Worm (Caenorhabditis elegans) whole organism, mixed stage, embryonic: ENCODE measurements around the gene spe-18.

Source experiments
- M03D4.4 ChIP-seq: sonication (generic microtip); optimal IDR thresholded peaks from 2 replicates; lab custom pipeline; 2017; ENCODE audit warnings: mild to moderate bottlenecking, missing genetic modification characterization, missing compliant biosample characterization
- bed-3 ChIP-seq: fragments of 200-800 bp; sonication (Bioruptor generic); optimal IDR thresholded peaks from 3 replicates; lab custom pipeline; 2018; ENCODE audit warnings: mild to moderate bottlenecking, missing genetic modification characterization, moderate library complexity, missing compliant biosample characterization
- blmp-1 ChIP-seq: fragments of 150-350 bp; optimal IDR thresholded peaks from 2 replicates; lab custom pipeline; 2014; ENCODE audit warnings: missing biosample characterization, missing genetic modification characterization
- ceh-39 ChIP-seq: fragments of 150-350 bp; optimal IDR thresholded peaks from 2 replicates; lab custom pipeline; 2014; ENCODE audit warnings: missing biosample characterization, missing genetic modification characterization
- ceh-43 ChIP-seq: fragments of 200-800 bp; sonication (Bioruptor generic); optimal IDR thresholded peaks from 2 replicates; lab custom pipeline; 2018; ENCODE audit warnings: mild to moderate bottlenecking, missing genetic modification characterization, moderate library complexity, missing compliant biosample characterization
- ceh-83 ChIP-seq: fragments of 200-800 bp; sonication (Bioruptor generic); optimal IDR thresholded peaks from 2 replicates; lab custom pipeline; 2018; ENCODE audit warnings: mild to moderate bottlenecking, missing genetic modification characterization, missing compliant biosample characterization
- ces-1 ChIP-seq: fragments of 150-350 bp; optimal IDR thresholded peaks from 2 replicates; lab custom pipeline; 2014; ENCODE audit warnings: missing biosample characterization, missing genetic modification reagents, missing genetic modification characterization
- cnd-1 ChIP-seq: fragments of 200-800 bp; sonication (Bioruptor generic); optimal IDR thresholded peaks from 2 replicates; lab custom pipeline; 2018; ENCODE audit warnings: mild to moderate bottlenecking, missing genetic modification characterization, missing compliant biosample characterization
- drap-1 ChIP-seq: fragments of 200-800 bp; sonication (Bioruptor generic); optimal IDR thresholded peaks from 3 replicates; lab custom pipeline; 2018; ENCODE audit warnings: mild to moderate bottlenecking, missing genetic modification characterization, missing compliant biosample characterization
- elt-1 ChIP-seq: sonication (generic microtip); optimal IDR thresholded peaks from 2 replicates; lab custom pipeline; 2017; ENCODE audit warnings: missing genetic modification characterization, mild to moderate bottlenecking, missing compliant biosample characterization, antibody characterized with exemption, moderate library complexity, borderline replicate concordance; ENCODE audit not compliant: insufficient read depth
- elt-3 ChIP-seq: fragments of 150-350 bp; optimal IDR thresholded peaks from 2 replicates; lab custom pipeline; 2014; ENCODE audit warnings: missing biosample characterization, missing genetic modification characterization
- flh-1 ChIP-seq: fragments of 200-800 bp; sonication (Bioruptor generic); optimal IDR thresholded peaks from 2 replicates; lab custom pipeline; 2018; ENCODE audit warnings: mild to moderate bottlenecking, missing genetic modification characterization, moderate library complexity, missing compliant biosample characterization
- ham-2 ChIP-seq: fragments of 200-800 bp; sonication (Bioruptor generic); optimal IDR thresholded peaks from 2 replicates; lab custom pipeline; 2018; ENCODE audit warnings: mild to moderate bottlenecking, missing genetic modification characterization, missing compliant biosample characterization
- lin-32 ChIP-seq: fragments of 200-800 bp; sonication (Bioruptor generic); optimal IDR thresholded peaks from 2 replicates; lab custom pipeline; 2018; ENCODE audit warnings: mild to moderate bottlenecking, missing genetic modification characterization, missing compliant biosample characterization
- lsy-2 ChIP-seq: fragments of 150-350 bp; optimal IDR thresholded peaks from 2 replicates; lab custom pipeline; 2014; ENCODE audit warnings: missing biosample characterization, missing genetic modification characterization
- mab-5 ChIP-seq: fragments of 150-350 bp; optimal IDR thresholded peaks from 2 replicates; lab custom pipeline; 2014; ENCODE audit warnings: missing biosample characterization, missing genetic modification characterization
- mep-1 ChIP-seq: fragments of 150-350 bp; optimal IDR thresholded peaks from 2 replicates; lab custom pipeline; 2017; ENCODE audit warnings: missing biosample characterization, missing genetic modification reagents, missing genetic modification characterization, inconsistent platforms
- nhr-12 ChIP-seq: fragments of 150-350 bp; optimal IDR thresholded peaks from 2 replicates; lab custom pipeline; 2014; ENCODE audit warnings: missing biosample characterization, missing genetic modification characterization
- nhr-2 ChIP-seq: fragments of 150-350 bp; optimal IDR thresholded peaks from 2 replicates; lab custom pipeline; 2014; ENCODE audit warnings: missing biosample characterization, missing genetic modification characterization
- nhr-237 ChIP-seq: fragments of 150-350 bp; optimal IDR thresholded peaks from 2 replicates; lab custom pipeline; 2014; ENCODE audit warnings: missing biosample characterization, missing genetic modification characterization
- nhr-28 ChIP-seq: fragments of 150-350 bp; optimal IDR thresholded peaks from 2 replicates; lab custom pipeline; 2014; ENCODE audit warnings: missing biosample characterization, missing genetic modification characterization
- nhr-76 ChIP-seq: sonication (generic microtip); optimal IDR thresholded peaks from 2 replicates; lab custom pipeline; 2017; ENCODE audit warnings: missing biosample characterization, missing genetic modification characterization
- pha-4 ChIP-seq: fragments of 150-350 bp; optimal IDR thresholded peaks from 2 replicates; lab custom pipeline; 2018; ENCODE audit warnings: missing biosample characterization, missing genetic modification reagents, missing genetic modification characterization
- sem-2 ChIP-seq: fragments of 200-800 bp; sonication (Bioruptor generic); optimal IDR thresholded peaks from 2 replicates; lab custom pipeline; 2018; ENCODE audit warnings: mild to moderate bottlenecking, missing genetic modification characterization, missing compliant biosample characterization
- snpc-4 ChIP-seq: fragments of 150-350 bp; optimal IDR thresholded peaks from 2 replicates; lab custom pipeline; 2014; ENCODE audit warnings: missing biosample characterization, missing genetic modification characterization
- sptf-1 ChIP-seq: sonication (generic microtip); optimal IDR thresholded peaks from 2 replicates; lab custom pipeline; 2017; ENCODE audit warnings: mild to moderate bottlenecking, missing genetic modification characterization, moderate library complexity, missing compliant biosample characterization
- tbx-8 ChIP-seq: fragments of 200-800 bp; sonication (Bioruptor generic); optimal IDR thresholded peaks from 2 replicates; lab custom pipeline; 2018; ENCODE audit warnings: mild to moderate bottlenecking, missing genetic modification characterization, moderate library complexity, missing compliant biosample characterization
- unc-39 ChIP-seq: fragments of 150-350 bp; optimal IDR thresholded peaks from 2 replicates; lab custom pipeline; 2014; ENCODE audit warnings: missing biosample characterization, missing genetic modification characterization
- unc-62 ChIP-seq: fragments of 150-350 bp; optimal IDR thresholded peaks from 2 replicates; lab custom pipeline; 2014; ENCODE audit warnings: missing biosample characterization, missing genetic modification reagents, missing genetic modification characterization
- zip-8 ChIP-seq: fragments of 150-350 bp; optimal IDR thresholded peaks from 2 replicates; lab custom pipeline; 2014; ENCODE audit warnings: missing biosample characterization, missing genetic modification characterization
- ztf-11 ChIP-seq: fragments of 150-350 bp; optimal IDR thresholded peaks from 2 replicates; lab custom pipeline; 2014; ENCODE audit warnings: missing biosample characterization, missing genetic modification characterization

Gene spe-18

ce11 chrII:13183228-13183755 lies 30.1 kb upstream of the spe-18 start, which contains the start of the genes W09H1.4 and his-73:
TSS of gene W09H1.4 (plus strand) at chrII:13183528.
TSS of gene his-73 (plus strand) at chrII:13183705.
- TF ChIP-seq ces-1 (GFP tag; lab: Kevin White, UChicago) (no peak), nhr-12 (tag; lab: Kevin White, UChicago) (no peak), ceh-39 (tag; lab: Kevin White, UChicago) (no peak), pha-4 (tag; lab: Kevin White, UChicago) (no peak), flh-1 (GFP tag; lab: Kevin White, UChicago) (no peak), ham-2 (GFP tag; lab: Kevin White, UChicago) (no peak), nhr-237 (no peak), sptf-1 (tag; lab: Kevin White, UChicago) (no peak), ceh-83 (GFP tag; lab: Kevin White, UChicago) (no peak)

ce11 chrII:13181465-13181864 lies 28.3 kb upstream of the spe-18 start, which contains the start of gene W09H1.1:
TSS of gene W09H1.1 (minus strand) at chrII:13181565.
- TF ChIP-seq elt-1 (tag; lab: Kevin White, UChicago) (no peak), nhr-76 (tag; lab: Kevin White, UChicago) (no peak), nhr-12 (tag; lab: Kevin White, UChicago) (no peak), pha-4 (tag; lab: Kevin White, UChicago) (no peak)

ce11 chrII:13174435-13174834 lies 21.2 kb upstream of the spe-18 start:
- TF ChIP-seq ceh-39 (tag; lab: Kevin White, UChicago) (no peak), lsy-2 (no peak), tbx-8 (no peak), lin-32 (GFP tag; lab: Kevin White, UChicago) (no peak), nhr-76 (tag; lab: Kevin White, UChicago) (no peak), unc-39 (tag; lab: Kevin White, UChicago) (no peak), sem-2 (GFP tag; lab: Kevin White, UChicago) (no peak), sptf-1 (tag; lab: Kevin White, UChicago) (no peak), ces-1 (GFP tag; lab: Kevin White, UChicago) (no peak), bed-3 (GFP tag; lab: Kevin White, UChicago) (no peak), elt-3 (tag; lab: Kevin White, UChicago) (no peak)

ce11 chrII:13170696-13171095 lies 17.5 kb upstream of the spe-18 start:
- no peak for TF ChIP-seq nhr-2
- TF ChIP-seq nhr-12 (tag; lab: Kevin White, UChicago), result no peak
- no peak for TF ChIP-seq zip-8 (tag; lab: Kevin White, UChicago)
- no peak for TF ChIP-seq elt-1 (tag; lab: Kevin White, UChicago)
- no peak for TF ChIP-seq drap-1 (GFP tag; lab: Kevin White, UChicago)
- no peak for TF ChIP-seq ztf-11 (tag; lab: Kevin White, UChicago)
- TF ChIP-seq flh-1 (GFP tag; lab: Kevin White, UChicago), result no peak
- no peak for TF ChIP-seq blmp-1 (tag; lab: Kevin White, UChicago)
- no peak for TF ChIP-seq ceh-83 (GFP tag; lab: Kevin White, UChicago)
- no peak for TF ChIP-seq ceh-39 (tag; lab: Kevin White, UChicago)
- no peak for TF ChIP-seq nhr-28 (tag; lab: Kevin White, UChicago)
- TF ChIP-seq ham-2 (GFP tag; lab: Kevin White, UChicago), result no peak
- no peak for TF ChIP-seq mep-1 (tag; lab: Kevin White, UChicago)
- no peak for TF ChIP-seq snpc-4
- TF ChIP-seq unc-62 (GFP tag; lab: Kevin White, UChicago), result no peak
- TF ChIP-seq ces-1 (GFP tag; lab: Kevin White, UChicago), result no peak
- TF ChIP-seq unc-39 (tag; lab: Kevin White, UChicago), result no peak
- no peak for TF ChIP-seq mab-5 (tag; lab: Kevin White, UChicago)

ce11 chrII:13167493-13167892 lies 14.3 kb upstream of the spe-18 start:
- TF ChIP-seq blmp-1 (tag; lab: Kevin White, UChicago) (peak; percentile 79), cnd-1 (tag; lab: Kevin White, UChicago) (no peak), unc-39 (tag; lab: Kevin White, UChicago) (no peak), tbx-8 (no peak), M03D4.4 (tag; lab: Kevin White, UChicago) (no peak), nhr-12 (tag; lab: Kevin White, UChicago) (no peak), elt-3 (tag; lab: Kevin White, UChicago) (no peak), lsy-2 (no peak), drap-1 (GFP tag; lab: Kevin White, UChicago) (no peak), snpc-4 (no peak), bed-3 (GFP tag; lab: Kevin White, UChicago) (no peak), flh-1 (GFP tag; lab: Kevin White, UChicago) (no peak), ceh-43 (GFP tag; lab: Kevin White, UChicago) (no peak), sptf-1 (tag; lab: Kevin White, UChicago) (no peak), ces-1 (GFP tag; lab: Kevin White, UChicago) (no peak), zip-8 (tag; lab: Kevin White, UChicago) (peak; percentile 32)
